Worm (Caenorhabditis elegans): ENCODE data around the gene pdha-1.

pdha-1 gene

DNA sequence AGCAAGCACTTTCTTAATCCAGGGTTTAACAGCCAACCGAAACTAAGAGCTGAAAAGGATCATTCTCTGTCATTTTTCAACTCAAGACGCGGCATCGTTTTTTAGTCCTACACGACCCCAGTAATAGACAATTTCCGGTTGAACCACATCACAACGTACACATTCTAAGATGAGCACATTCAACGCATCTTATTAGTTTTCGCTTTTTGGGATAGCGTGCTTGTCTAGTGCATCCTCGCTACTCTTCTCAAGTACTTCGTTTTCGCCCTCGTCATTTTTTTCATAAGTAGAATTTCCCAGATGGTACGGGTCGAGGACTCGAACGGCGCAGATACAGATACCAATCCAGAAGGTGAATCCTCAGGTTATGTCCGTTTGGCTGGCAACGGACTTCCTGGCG lies 23.8 kb upstream of the pdha-1 start, which contains the start of gene T05H10.1:
Gene T05H10.1, plus strand, starts transcription at position 301 of the 400 bp plus-strand sequence.
- TF ChIP-seq nhr-11 (tag; optimal IDR thresholded peaks at IDR 0.05), result no peak
- TF ChIP-seq elt-4 (tag; optimal IDR thresholded peaks at IDR 0.05), result no peak
- TF ChIP-seq zip-5 (tag; optimal IDR thresholded peaks at IDR 0.05), result no peak
- no peak for TF ChIP-seq rnt-1 (tag; optimal IDR thresholded peaks at IDR 0.05)
- no peak for TF ChIP-seq lim-6 (tag; optimal IDR thresholded peaks at IDR 0.05)
- no peak for TF ChIP-seq madf-2 (tag; optimal IDR thresholded peaks at IDR 0.05)
- no peak for TF ChIP-seq ceh-48 (tag; optimal IDR thresholded peaks at IDR 0.05)
- TF ChIP-seq sdc-2 (tag; optimal IDR thresholded peaks at IDR 0.05), result no peak
- TF ChIP-seq ets-4 (tag; optimal IDR thresholded peaks at IDR 0.05), result no peak
- no peak for TF ChIP-seq sox-2 (GFP tag; IDR thresholded peaks at IDR 0.05)
- no peak for TF ChIP-seq pha-4 (tag; optimal IDR thresholded peaks at IDR 0.05)
- TF ChIP-seq odd-2 (tag; optimal IDR thresholded peaks at IDR 0.05), result no peak
- no peak for TF ChIP-seq ztf-16 (tag; optimal IDR thresholded peaks at IDR 0.05)
- TF ChIP-seq sox-4 (tag; optimal IDR thresholded peaks at IDR 0.05), result no peak

DNA sequence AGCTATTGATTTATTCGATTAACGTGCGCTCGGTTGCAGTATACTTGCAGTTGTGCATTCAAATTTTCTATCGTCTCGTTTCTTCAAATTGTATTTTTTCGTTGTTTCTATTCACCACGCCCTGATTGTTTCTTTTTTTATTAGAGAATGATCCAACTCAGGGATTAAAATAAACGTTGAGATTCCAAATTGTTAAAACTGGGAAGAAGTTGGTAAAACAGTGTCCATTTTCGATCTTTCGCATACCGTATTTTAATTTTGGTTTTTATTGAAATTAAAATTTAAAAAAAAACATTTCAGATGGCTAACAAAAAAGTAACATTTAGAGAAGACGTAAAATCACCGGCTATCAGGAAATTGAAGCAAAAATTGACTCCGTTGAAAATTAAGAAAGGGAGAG lies 18.8 kb upstream of the pdha-1 start, which contains the start of gene apn-1:
Gene apn-1, plus strand, starts transcription at position 301 of the 400 bp plus-strand sequence.
- TF ChIP-seq ceh-19 (GFP tag; optimal IDR thresholded peaks at IDR 0.05) (no peak), ama-1 (optimal IDR thresholded peaks at IDR 0.05) (no peak), ceh-2 (tag; optimal IDR thresholded peaks at IDR 0.05) (no peak), unc-3 (GFP tag; conservative IDR thresholded peaks at IDR 0.05) (no peak), unc-3 (tag; optimal IDR thresholded peaks at IDR 0.05) (no peak), unc-86 (tag; optimal IDR thresholded peaks at IDR 0.05) (no peak), fkh-6 (tag; optimal IDR thresholded peaks at IDR 0.05) (no peak), ref-2 (tag; optimal IDR thresholded peaks at IDR 0.05) (no peak), ceh-48 (tag; optimal IDR thresholded peaks at IDR 0.05) (no peak), C08G9.2 (tag; optimal IDR thresholded peaks at IDR 0.05) (no peak)

DNA sequence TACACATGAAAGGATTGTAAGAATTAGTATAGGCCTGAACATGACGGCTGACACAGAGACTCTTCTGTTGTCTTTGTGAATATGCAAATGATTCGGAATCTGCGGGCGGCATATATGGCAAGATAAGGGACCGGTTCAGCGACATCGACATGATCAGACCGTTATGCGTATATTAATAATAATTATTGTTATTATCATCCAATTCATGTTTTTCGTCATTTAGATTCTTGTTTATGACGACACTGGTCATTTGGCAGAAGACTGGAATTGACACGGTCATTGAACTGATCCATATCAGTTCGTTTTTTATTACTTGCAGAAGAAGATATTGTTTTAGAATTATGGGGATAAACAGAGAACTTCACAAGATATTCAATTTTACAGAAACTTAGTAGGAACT lies 15.6 kb upstream of the pdha-1 start, which contains the start of gene mtre-1:
Gene mtre-1, minus strand, starts transcription at position 101 of the 400 bp plus-strand sequence.
- TF ChIP-seq K09A11.1 (tag; optimal IDR thresholded peaks at IDR 0.05; ENCODE audit: insufficient read depth) (no peak), sox-4 (tag; optimal IDR thresholded peaks at IDR 0.05) (no peak), ets-4 (tag; optimal IDR thresholded peaks at IDR 0.05) (no peak), rnt-1 (tag; optimal IDR thresholded peaks at IDR 0.05) (no peak), pat-9 (tag; optimal IDR thresholded peaks at IDR 0.05) (no peak), ceh-19 (GFP tag; optimal IDR thresholded peaks at IDR 0.05) (no peak), C08G9.2 (tag; optimal IDR thresholded peaks at IDR 0.05) (no peak), tbx-2 (tag; optimal IDR thresholded peaks at IDR 0.05) (no peak), ref-2 (tag; optimal IDR thresholded peaks at IDR 0.05) (no peak), pax-1 (tag; optimal IDR thresholded peaks at IDR 0.05) (no peak), T23F11.4 (GFP tag; optimal IDR thresholded peaks at IDR 0.05) (no peak), gmeb-2 (tag; optimal IDR thresholded peaks at IDR 0.05) (no peak), ceh-2 (tag; optimal IDR thresholded peaks at IDR 0.05) (no peak), nfya-1 (tag; optimal IDR thresholded peaks at IDR 0.05) (no peak), elt-4 (tag; optimal IDR thresholded peaks at IDR 0.05) (no peak), syd-9 (tag; optimal IDR thresholded peaks at IDR 0.05) (no peak), ceh-24 (tag; optimal IDR thresholded peaks at IDR 0.05) (no peak)

DNA sequence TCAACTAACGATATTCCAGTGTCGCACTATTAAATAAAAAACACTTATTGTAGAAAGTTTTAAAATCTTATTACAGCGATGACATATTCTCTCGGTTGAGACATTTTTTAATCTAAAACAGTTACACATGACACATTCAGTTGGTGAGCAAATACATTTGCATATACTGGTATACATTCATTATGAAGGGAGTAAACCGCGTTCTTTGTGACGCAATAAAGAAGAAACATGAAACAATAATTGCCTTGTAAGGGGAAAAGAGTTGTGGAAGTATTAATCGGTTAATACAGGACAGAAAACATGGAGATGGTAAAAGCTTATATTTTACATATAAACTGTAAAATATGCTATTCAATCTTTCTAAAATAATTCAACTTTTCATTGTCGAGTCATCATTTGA lies 14.8 kb upstream of the pdha-1 start:
- no peak for TF ChIP-seq madf-2 (tag; optimal IDR thresholded peaks at IDR 0.05)
- no peak for TF ChIP-seq sdc-2 (tag; optimal IDR thresholded peaks at IDR 0.05)
- no peak for TF ChIP-seq ceh-6 (GFP tag; optimal IDR thresholded peaks at IDR 0.05)
- TF ChIP-seq sox-4 (tag; optimal IDR thresholded peaks at IDR 0.05), result no peak
- no peak for TF ChIP-seq ceh-19 (GFP tag; optimal IDR thresholded peaks at IDR 0.05)
- no peak for TF ChIP-seq npax-4 (tag; optimal IDR thresholded peaks at IDR 0.05)
- no peak for TF ChIP-seq C08G9.2 (tag; optimal IDR thresholded peaks at IDR 0.05)
- TF ChIP-seq ceh-22 (tag; optimal IDR thresholded peaks at IDR 0.05), result no peak
- no peak for TF ChIP-seq K02D7.2 (tag; optimal IDR thresholded peaks at IDR 0.05)
- no peak for TF ChIP-seq ceh-48 (tag; optimal IDR thresholded peaks at IDR 0.05)
- no peak for TF ChIP-seq ceh-14 (tag; optimal IDR thresholded peaks at IDR 0.05)
- TF ChIP-seq F13H6.1 (tag; optimal IDR thresholded peaks at IDR 0.05), result no peak
- no peak for TF ChIP-seq ceh-34 (tag; optimal IDR thresholded peaks at IDR 0.05)
- TF ChIP-seq ref-2 (tag; optimal IDR thresholded peaks at IDR 0.05), result no peak
